Worm (Caenorhabditis elegans) whole organism, L4 larva: ENCODE data around the gene slc-17.9.
"Not testable (repeated sequence)": the region's sequence is repeated elsewhere in the genome, so short reads cannot be mapped to it uniquely, and the experiment has no call there.

Experiments
- F37D6.2 ChIP-seq: sonication (generic microtip); optimal IDR thresholded peaks from 2 replicates; lab custom pipeline; 2016; ENCODE audit warnings: mild to moderate bottlenecking, missing genetic modification characterization, missing compliant biosample characterization
- Y105C5A.15 ChIP-seq: fragments of 200-800 bp; sonication (Bioruptor generic); IDR thresholded peaks from 2 replicates; pipeline ENCODE4 v1.3.6; 2022; ENCODE audit warnings: missing genetic modification characterization, missing compliant biosample characterization
- Y48G9A.11 ChIP-seq: fragments of 200-800 bp; sonication (Bioruptor generic); IDR thresholded peaks from 2 replicates; pipeline ENCODE4 v1.3.6; 2022; ENCODE audit warnings: missing genetic modification reagents, missing genetic modification characterization, missing compliant biosample characterization
- Y75B8A.6 ChIP-seq: fragments of 200-800 bp; sonication (Bioruptor generic); IDR thresholded peaks from 2 replicates; pipeline ENCODE4 v1.3.6; 2022; ENCODE audit warnings: missing genetic modification reagents, missing genetic modification characterization, missing compliant biosample characterization
- aha-1 ChIP-seq: fragments of 150-350 bp; peaks from one replicate; lab custom pipeline; 2014; ENCODE audit warnings: missing biosample characterization, missing genetic modification characterization
- attf-4 ChIP-seq: sonication (generic microtip); optimal IDR thresholded peaks from 3 replicates; lab custom pipeline; 2017; ENCODE audit warnings: missing biosample characterization, missing genetic modification characterization
- ceh-20 ChIP-seq: fragments of 200-800 bp; sonication (Bioruptor generic); IDR thresholded peaks from 2 replicates; pipeline ENCODE4 v1.3.6; 2022; ENCODE audit warnings: missing genetic modification reagents, missing genetic modification characterization, missing compliant biosample characterization
- ceh-32 ChIP-seq: sonication (generic microtip); optimal IDR thresholded peaks from 2 replicates; lab custom pipeline; 2016; ENCODE audit warnings: mild to moderate bottlenecking, missing genetic modification characterization, missing compliant biosample characterization; ENCODE audit not compliant: poor library complexity
- ces-1 ChIP-seq: fragments of 150-350 bp; sonication (generic microtip); optimal IDR thresholded peaks from 4 replicates; lab custom pipeline; 2014; ENCODE audit warnings: missing biosample characterization, missing genetic modification reagents, missing genetic modification characterization
- ctbp-1 ChIP-seq: fragments of 200-800 bp; sonication (Bioruptor generic); IDR thresholded peaks from 2 replicates; pipeline ENCODE4 v1.3.6; 2022; ENCODE audit warnings: missing genetic modification reagents, missing genetic modification characterization, missing compliant biosample characterization
- daf-19 ChIP-seq: fragments of 200-800 bp; sonication (Bioruptor generic); conservative IDR thresholded peaks from 2 replicates; pipeline ENCODE4 v1.3.6; 2022; ENCODE audit warnings: missing genetic modification characterization, missing compliant biosample characterization
- daf-8 ChIP-seq: fragments of 200-800 bp; sonication (Bioruptor generic); IDR thresholded peaks from 2 replicates; pipeline ENCODE4 v1.3.6; 2022; ENCODE audit warnings: missing genetic modification characterization, missing compliant biosample characterization
- dmd-6 ChIP-seq: fragments of 200-800 bp; sonication (Bioruptor generic); IDR thresholded peaks from 2 replicates; pipeline ENCODE4 v1.3.6; 2022; ENCODE audit warnings: missing genetic modification reagents, missing genetic modification characterization, missing compliant biosample characterization
- dmd-8 ChIP-seq: fragments of 200-800 bp; sonication (Bioruptor generic); IDR thresholded peaks from 2 replicates; pipeline ENCODE4 v1.3.6; 2022; ENCODE audit warnings: missing genetic modification characterization, missing compliant biosample characterization
- dmd-9 ChIP-seq: fragments of 200-800 bp; sonication (Bioruptor generic); IDR thresholded peaks from 2 replicates; pipeline ENCODE4 v1.3.6; 2022; ENCODE audit warnings: missing genetic modification reagents, missing genetic modification characterization, missing compliant biosample characterization
- duxl-1 ChIP-seq: sonication (generic microtip); optimal IDR thresholded peaks from 2 replicates; lab custom pipeline; 2016; ENCODE audit warnings: mild to moderate bottlenecking, missing genetic modification characterization, moderate library complexity, missing compliant biosample characterization; ENCODE audit not compliant: poor library complexity
- egl-43 ChIP-seq: fragments of 200-800 bp; sonication (Bioruptor generic); IDR thresholded peaks from 2 replicates; pipeline ENCODE4 v1.3.6; 2022; ENCODE audit warnings: missing genetic modification reagents, missing genetic modification characterization, missing compliant biosample characterization
- fkh-10 ChIP-seq: fragments of 150-350 bp; optimal IDR thresholded peaks from 2 replicates; lab custom pipeline; 2014; ENCODE audit warnings: missing biosample characterization, missing genetic modification reagents, missing genetic modification characterization
- hlh-11 ChIP-seq: fragments of 200-800 bp; sonication (Bioruptor generic); optimal IDR thresholded peaks from 2 replicates; lab custom pipeline; 2018; ENCODE audit warnings: mild to moderate bottlenecking, missing genetic modification characterization, missing compliant biosample characterization
- jun-1 ChIP-seq: fragments of 150-350 bp; optimal IDR thresholded peaks from 2 replicates; lab custom pipeline; 2014; ENCODE audit warnings: missing biosample characterization, missing genetic modification reagents, missing genetic modification characterization
- lim-7 ChIP-seq: fragments of 200-800 bp; sonication (Bioruptor generic); IDR thresholded peaks from 2 replicates; pipeline ENCODE4 v1.3.6; 2022; ENCODE audit warnings: missing genetic modification characterization, missing compliant biosample characterization
- lin-29 ChIP-seq: fragments of 200-800 bp; sonication (Bioruptor generic); IDR thresholded peaks from 2 replicates; pipeline ENCODE4 v1.3.6; 2022; ENCODE audit warnings: missing genetic modification reagents, missing genetic modification characterization, missing compliant biosample characterization
- lin-38 ChIP-seq: fragments of 200-800 bp; sonication (Bioruptor generic); IDR thresholded peaks from 2 replicates; pipeline ENCODE4 v1.3.6; 2022; ENCODE audit warnings: missing genetic modification reagents, missing genetic modification characterization, missing compliant biosample characterization
- lir-3 ChIP-seq: sonication (generic microtip); optimal IDR thresholded peaks from 2 replicates; lab custom pipeline; 2016; ENCODE audit warnings: mild to moderate bottlenecking, missing genetic modification characterization, missing compliant biosample characterization
- lsy-2 ChIP-seq, 2 experiments: fragments of 150-350 bp in 1 of 2; sonication (generic microtip) in 1 of 2; optimal IDR thresholded peaks; 2 replicates each; lab custom pipeline; 2014 to 2017; ENCODE audit warnings: missing biosample characterization in 2 of 2, missing genetic modification characterization in 2 of 2
- madf-5 ChIP-seq, 2 experiments: fragments of 200-800 bp; sonication (Bioruptor generic); IDR thresholded peaks; 2 replicates each; pipeline ENCODE4 v1.3.6; 2022; ENCODE audit warnings: missing compliant biosample characterization in 2 of 2, missing genetic modification characterization in 2 of 2
- madf-9 ChIP-seq: fragments of 200-800 bp; sonication (Bioruptor generic); conservative IDR thresholded peaks from 2 replicates; pipeline ENCODE4 v1.3.6; 2022; ENCODE audit warnings: missing genetic modification reagents, missing genetic modification characterization, missing compliant biosample characterization
- mdl-1 ChIP-seq, 2 experiments: fragments of 150-350 bp in 1 of 2; sonication (generic microtip) in 1 of 2; optimal IDR thresholded peaks; 2 replicates each; lab custom pipeline; 2014 to 2017; ENCODE audit warnings: missing biosample characterization in 2 of 2, missing genetic modification characterization in 2 of 2
- nhr-102 ChIP-seq: sonication (generic microtip); optimal IDR thresholded peaks from 2 replicates; lab custom pipeline; 2016; ENCODE audit warnings: mild to moderate bottlenecking, missing genetic modification characterization, moderate library complexity, missing compliant biosample characterization
- nhr-11 ChIP-seq: fragments of 150-350 bp; optimal IDR thresholded peaks from 2 replicates; lab custom pipeline; 2014; ENCODE audit warnings: missing biosample characterization, missing genetic modification characterization
- nhr-111 ChIP-seq: fragments of 200-800 bp; sonication (Bioruptor generic); optimal IDR thresholded peaks from 2 replicates; lab custom pipeline; 2018; ENCODE audit warnings: mild to moderate bottlenecking, missing genetic modification characterization, missing compliant biosample characterization
- nhr-6 ChIP-seq: fragments of 150-350 bp; optimal IDR thresholded peaks from 2 replicates; lab custom pipeline; 2014; ENCODE audit warnings: missing biosample characterization, missing genetic modification characterization
- nhr-77 ChIP-seq: fragments of 150-350 bp; optimal IDR thresholded peaks from 2 replicates; lab custom pipeline; 2014; ENCODE audit warnings: missing biosample characterization, missing genetic modification characterization
- pha-4 ChIP-seq, 2 experiments: fragments of 150-350 bp in 1 of 2; fragments of 200-800 bp in 1 of 2; sonication (Bioruptor generic) in 1 of 2; IDR thresholded peaks in 1 of 2; optimal IDR thresholded peaks in 1 of 2; 2 replicates each; pipeline versions ENCODE4 v1.3.6 to Lab custom; 2014 to 2022; ENCODE audit warnings: missing genetic modification characterization in 2 of 2, missing genetic modification reagents in 2 of 2, missing biosample characterization in 1 of 2, missing compliant biosample characterization in 1 of 2
- php-3 ChIP-seq: fragments of 200-800 bp; sonication (Bioruptor generic); IDR thresholded peaks from 2 replicates; pipeline ENCODE4 v1.3.6; 2022; ENCODE audit warnings: missing genetic modification reagents, missing genetic modification characterization, missing compliant biosample characterization
- sdz-12 ChIP-seq: fragments of 200-800 bp; sonication (Bioruptor generic); optimal IDR thresholded peaks from 2 replicates; lab custom pipeline; 2018; ENCODE audit warnings: mild to moderate bottlenecking, missing genetic modification characterization, missing compliant biosample characterization
- set-16 ChIP-seq: fragments of 200-800 bp; sonication (Bioruptor generic); IDR thresholded peaks from 2 replicates; pipeline ENCODE4 v1.3.6; 2022; ENCODE audit warnings: missing genetic modification reagents, missing genetic modification characterization, missing compliant biosample characterization
- snpc-1.2 ChIP-seq: fragments of 200-800 bp; sonication (Bioruptor generic); IDR thresholded peaks from 2 replicates; pipeline ENCODE4 v1.3.6; 2022; ENCODE audit warnings: missing genetic modification reagents, missing genetic modification characterization, missing compliant biosample characterization
- spr-1 ChIP-seq: sonication (generic microtip); optimal IDR thresholded peaks from 2 replicates; lab custom pipeline; 2016; ENCODE audit warnings: mild to moderate bottlenecking, missing genetic modification characterization, missing compliant biosample characterization
- spr-3 ChIP-seq: fragments of 200-800 bp; sonication (Bioruptor generic); optimal IDR thresholded peaks from 2 replicates; lab custom pipeline; 2018; ENCODE audit warnings: mild to moderate bottlenecking, missing genetic modification characterization, missing compliant biosample characterization
- tag-97 ChIP-seq: fragments of 200-800 bp; sonication (Bioruptor generic); IDR thresholded peaks from 2 replicates; pipeline ENCODE4 v1.3.6; 2022; ENCODE audit warnings: missing genetic modification characterization, missing compliant biosample characterization
- unc-130 ChIP-seq: sonication (generic microtip); optimal IDR thresholded peaks from 2 replicates; lab custom pipeline; 2016; ENCODE audit warnings: missing genetic modification reagents, missing genetic modification characterization, missing compliant biosample characterization
- unc-39 ChIP-seq: sonication (generic microtip); optimal IDR thresholded peaks from 2 replicates; lab custom pipeline; 2017; ENCODE audit warnings: missing biosample characterization, missing genetic modification characterization
- unc-62 ChIP-seq, 3 experiments: fragments of 150-350 bp in 1 of 3; sonication (generic microtip); optimal IDR thresholded peaks in 2 of 3; peaks in 1 of 3; 1 replicate in 1 of 3; 2 replicates in 2 of 3; lab custom pipeline; 2014 to 2017; ENCODE audit warnings: missing biosample characterization in 3 of 3, missing genetic modification characterization in 3 of 3, missing genetic modification reagents in 3 of 3, missing genotype in 1 of 3
- vab-7 ChIP-seq: fragments of 200-800 bp; sonication (Bioruptor generic); IDR thresholded peaks from 2 replicates; pipeline ENCODE4 v1.3.6; 2022; ENCODE audit warnings: missing genetic modification reagents, missing genetic modification characterization, missing compliant biosample characterization
- zip-11 ChIP-seq: fragments of 200-800 bp; sonication (Bioruptor generic); IDR thresholded peaks from 2 replicates; pipeline ENCODE4 v1.3.6; 2022; ENCODE audit warnings: missing genetic modification characterization, missing compliant biosample characterization
- zip-2 ChIP-seq: fragments of 150-350 bp; optimal IDR thresholded peaks from 2 replicates; lab custom pipeline; 2014; ENCODE audit warnings: missing biosample characterization, missing genetic modification characterization

Gene slc-17.9

ce11 chrX:9743513-9743914, 21.2 kb downstream of the slc-17.9 start (continued):
- peak; percentile 68 for TF ChIP-seq zip-2
- TF ChIP-seq unc-130 (GFP tag; lab: Kevin White, UChicago) = peak; percentile 88
- TF ChIP-seq F37D6.2 (tag; lab: Kevin White, UChicago) = peak; percentile 86
- TF ChIP-seq lir-3 (tag; lab: Kevin White, UChicago) = peak; percentile 92
- TF ChIP-seq set-16 (GFP tag; lab: Robert Waterston, UW) = peak; percentile 70
- peak; percentile 78 for TF ChIP-seq nhr-11 (tag; lab: Kevin White, UChicago)
- TF ChIP-seq madf-5 (GFP tag; IDR thresholded peaks at IDR 0.05; lab: Robert Waterston, UW) = peak; percentile 86 to 96
- TF ChIP-seq nhr-102 (tag; lab: Kevin White, UChicago) = peak; percentile 92
- TF ChIP-seq fkh-10 (GFP tag; lab: Kevin White, UChicago) = peak; percentile 84
- peak; percentile 98 for TF ChIP-seq pha-4 (GFP tag; IDR thresholded peaks at IDR 0.05; lab: Robert Waterston, UW)
- not testable (repeated sequence) for TF ChIP-seq pha-4, unc-62 (tag; optimal IDR thresholded peaks at IDR 0.05; lab: Kevin White, UChicago)
- TF ChIP-seq ctbp-1 (GFP tag; lab: Robert Waterston, UW) = peak; percentile 98
- peak; percentile 84; the same call in 1 of the 2 replicates for TF ChIP-seq tag-97
- peak; percentile 84 for TF ChIP-seq ces-1 (GFP tag; lab: Kevin White, UChicago)
- peak; percentile 96 for TF ChIP-seq sdz-12 (GFP tag; lab: Kevin White, UChicago)
- TF ChIP-seq nhr-111 (GFP tag; lab: Kevin White, UChicago) = peak; percentile 96
- TF ChIP-seq unc-39 (tag; lab: Kevin White, UChicago) = peak; percentile 81
- peak in 1 of 2 experiments; percentile 8 for TF ChIP-seq lsy-2 (tag; optimal IDR thresholded peaks at IDR 0.05; lab: Kevin White, UChicago)
- peak; percentile 93 for TF ChIP-seq madf-9 (GFP tag; lab: Robert Waterston, UW)
- peak; percentile 97 for TF ChIP-seq Y75B8A.6 (GFP tag; lab: Robert Waterston, UW)
- TF ChIP-seq ceh-20 (GFP tag; lab: Robert Waterston, UW) = peak; percentile 97
- peak; percentile 90 for TF ChIP-seq Y48G9A.11 (GFP tag; lab: Robert Waterston, UW)
- TF ChIP-seq php-3 (GFP tag; lab: Robert Waterston, UW) = peak; percentile 95
- peak; percentile 51 for TF ChIP-seq attf-4 (tag; lab: Kevin White, UChicago)
- TF ChIP-seq snpc-1.2 (GFP tag; lab: Robert Waterston, UW) = peak; percentile 97
- peak; percentile 42 for TF ChIP-seq nhr-77 (tag; lab: Kevin White, UChicago)
- TF ChIP-seq zip-11 (GFP tag; lab: Robert Waterston, UW) = peak; percentile 89
- TF ChIP-seq duxl-1 = peak; percentile 91
- TF ChIP-seq spr-3 = peak; percentile 93
- peak; percentile 97 for TF ChIP-seq daf-19 (GFP tag; lab: Robert Waterston, UW)
- TF ChIP-seq vab-7 (GFP tag; lab: Robert Waterston, UW) = peak; percentile 98
- peak; percentile 93 for TF ChIP-seq dmd-9 (GFP tag; lab: Robert Waterston, UW)
- TF ChIP-seq ceh-32 (tag; lab: Kevin White, UChicago) = peak; percentile 67
- peak; percentile 93 for TF ChIP-seq lin-29 (GFP tag; lab: Robert Waterston, UW)
- TF ChIP-seq aha-1 = peak; percentile 99
- TF ChIP-seq dmd-6 (GFP tag; lab: Robert Waterston, UW) = peak; percentile 93
- peak; percentile 99 for TF ChIP-seq lim-7 (GFP tag; lab: Robert Waterston, UW)
- peak in 1 of 2 experiments; percentile 96 for TF ChIP-seq unc-62 (GFP tag; optimal IDR thresholded peaks at IDR 0.05 in 1 of 2; lab: Kevin White, UChicago)
- peak; percentile 83 for TF ChIP-seq hlh-11 (tag; lab: Kevin White, UChicago)
- TF ChIP-seq jun-1 (tag; lab: Kevin White, UChicago) = peak; percentile 71
- peak; percentile 94 for TF ChIP-seq spr-1
- peak; percentile 72 for TF ChIP-seq nhr-6 (tag; lab: Kevin White, UChicago)
- TF ChIP-seq mdl-1 (tag; optimal IDR thresholded peaks at IDR 0.05; lab: Kevin White, UChicago) = peak; percentile 51 to 72
- peak; percentile 97; the same call in 1 of the 2 replicates for TF ChIP-seq daf-8 (GFP tag; lab: Robert Waterston, UW)
- TF ChIP-seq lin-38 (GFP tag; lab: Robert Waterston, UW) = peak; percentile 91
- peak; percentile 99 for TF ChIP-seq dmd-8 (GFP tag; lab: Robert Waterston, UW)
- peak; percentile 92 for TF ChIP-seq Y105C5A.15 (GFP tag; lab: Robert Waterston, UW)
- peak; percentile 100 for TF ChIP-seq egl-43 (GFP tag; lab: Robert Waterston, UW)
